Worm (Caenorhabditis elegans): ENCODE results near the gene gtap-1.

The gtap-1 gene

DNA sequence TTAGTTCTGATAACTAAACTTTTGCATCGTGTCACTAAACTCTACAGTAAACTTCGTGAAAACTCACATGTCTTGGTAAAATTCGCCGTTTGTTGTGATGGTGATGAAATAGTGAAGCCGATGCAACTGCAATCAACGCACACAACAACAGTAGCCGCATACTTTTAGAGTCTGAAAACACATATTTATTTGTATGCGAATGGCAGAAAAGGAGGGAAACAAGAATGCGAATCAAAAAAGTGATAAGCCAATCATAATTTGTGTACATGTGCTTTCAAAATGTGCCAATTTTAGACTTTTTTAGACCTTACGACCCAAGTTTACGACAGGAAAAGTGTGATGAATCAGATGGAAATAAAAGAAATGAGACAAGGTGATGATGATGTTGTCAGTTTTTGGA is 27.7 kb downstream of the gtap-1 start, which contains the start of gene K05F1.10:
TSS of gene K05F1.10 (minus strand) at position 171 of the 400 bp plus-strand sequence.
- TF ChIP-seq pha-4 (GFP tag; IDR thresholded peaks at IDR 0.05): no peak
- no peak for TF ChIP-seq pha-4 (tag; optimal IDR thresholded peaks at IDR 0.05)
- TF ChIP-seq lim-7 (GFP tag; IDR thresholded peaks at IDR 0.05): no peak
- TF ChIP-seq mdl-1 (tag; optimal IDR thresholded peaks at IDR 0.05): peak in 1 of 2 experiments; percentile 3
- TF ChIP-seq hlh-11 (tag; optimal IDR thresholded peaks at IDR 0.05): peak; percentile 38
- TF ChIP-seq jun-1 (tag; optimal IDR thresholded peaks at IDR 0.05): no peak
- peak; percentile 23 for TF ChIP-seq nhr-28 (tag; optimal IDR thresholded peaks at IDR 0.05)
- TF ChIP-seq daf-16 (GFP tag; optimal IDR thresholded peaks at IDR 0.05): no peak
- peak; percentile 88 for TF ChIP-seq daf-16 (tag; optimal IDR thresholded peaks at IDR 0.05)
- TF ChIP-seq ZK337.2 (GFP tag; IDR thresholded peaks at IDR 0.05): no peak
- TF ChIP-seq nhr-237 (tag; optimal IDR thresholded peaks at IDR 0.05): no peak
- no peak for TF ChIP-seq spr-3 (GFP tag; optimal IDR thresholded peaks at IDR 0.05)
- no peak for TF ChIP-seq Y75B8A.6 (GFP tag; IDR thresholded peaks at IDR 0.05)
- TF ChIP-seq ztf-11 (tag; optimal IDR thresholded peaks at IDR 0.05): no peak
- TF ChIP-seq zfp-2 (tag; optimal IDR thresholded peaks at IDR 0.05): no peak
- TF ChIP-seq nhr-11 (tag; optimal IDR thresholded peaks at IDR 0.05): no peak
- no peak for TF ChIP-seq duxl-1 (tag; optimal IDR thresholded peaks at IDR 0.05; ENCODE audit: poor library complexity)
- no peak for TF ChIP-seq daf-8 (GFP tag; IDR thresholded peaks at IDR 0.05)
- TF ChIP-seq dmd-9 (GFP tag; IDR thresholded peaks at IDR 0.05): no peak
- peak; percentile 46; the same call in 1 of the 2 replicates for TF ChIP-seq php-3 (GFP tag; IDR thresholded peaks at IDR 0.05)
- TF ChIP-seq T20F7.1 (GFP tag; optimal IDR thresholded peaks at IDR 0.05): no peak
- peak; percentile 45 for TF ChIP-seq hlh-30 (tag; optimal IDR thresholded peaks at IDR 0.05; ENCODE audit: insufficient read depth)
- TF ChIP-seq aha-1 (tag): no peak
- TF ChIP-seq dve-1 (tag; optimal IDR thresholded peaks at IDR 0.05; ENCODE audit: insufficient read depth): peak; percentile 4
- peak; percentile 19 for TF ChIP-seq pqm-1 (tag; optimal IDR thresholded peaks at IDR 0.05)
- no peak for TF ChIP-seq unc-39 (tag; optimal IDR thresholded peaks at IDR 0.05)
- no peak for TF ChIP-seq unc-62 (GFP tag; optimal IDR thresholded peaks at IDR 0.05 in 1 of 2)
- no peak for TF ChIP-seq unc-62 (tag; optimal IDR thresholded peaks at IDR 0.05)
- no peak for TF ChIP-seq ctbp-1 (GFP tag; IDR thresholded peaks at IDR 0.05)
- no peak for TF ChIP-seq ceh-82 (tag; optimal IDR thresholded peaks at IDR 0.05)
- TF ChIP-seq dmd-6 (GFP tag; IDR thresholded peaks at IDR 0.05): peak; percentile 46
- TF ChIP-seq vab-7 (GFP tag; IDR thresholded peaks at IDR 0.05): no peak
- no peak for TF ChIP-seq sdz-12 (GFP tag; optimal IDR thresholded peaks at IDR 0.05)
- TF ChIP-seq tra-1 (GFP tag; IDR thresholded peaks at IDR 0.05): no peak
- no peak for TF ChIP-seq D1046.2 (GFP tag; IDR thresholded peaks at IDR 0.05)
- TF ChIP-seq nhr-10 (tag; optimal IDR thresholded peaks at IDR 0.05): no peak
- TF ChIP-seq dmd-8 (GFP tag; IDR thresholded peaks at IDR 0.05): no peak
- TF ChIP-seq nhr-42 (GFP tag; IDR thresholded peaks at IDR 0.05): no peak

DNA sequence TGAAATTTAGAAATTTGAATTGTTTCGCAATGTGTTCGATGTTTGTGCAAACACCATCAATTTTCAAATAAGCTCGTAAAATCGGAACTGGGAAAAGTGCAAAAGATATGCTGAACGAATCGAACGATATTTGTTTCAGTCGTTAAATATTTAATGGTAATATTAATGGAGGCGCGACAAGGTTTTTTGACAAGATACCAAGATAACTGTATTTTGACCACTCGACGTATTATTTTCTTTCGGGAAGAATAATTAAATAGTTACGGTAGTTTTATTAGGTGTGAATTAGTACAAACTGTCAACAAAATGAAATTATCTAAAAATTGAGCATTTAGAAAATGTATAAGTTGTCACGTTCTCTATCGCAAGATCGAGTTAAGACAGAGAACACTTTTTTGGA is 28.7 kb downstream of the gtap-1 start:
- TF ChIP-seq ceh-44 (GFP tag; IDR thresholded peaks at IDR 0.05) (no peak), spr-3 (GFP tag; optimal IDR thresholded peaks at IDR 0.05) (no peak), daf-19 (GFP tag; conservative IDR thresholded peaks at IDR 0.05) (no peak), cey-2 (tag; optimal IDR thresholded peaks at IDR 0.05; ENCODE audit: borderline replicate concordance, insufficient read depth) (no peak), F37D6.2 (tag; optimal IDR thresholded peaks at IDR 0.05) (no peak), lin-39 (tag; optimal IDR thresholded peaks at IDR 0.05) (no peak), ceh-62 (tag; optimal IDR thresholded peaks at IDR 0.05) (no peak), ceh-20 (GFP tag; IDR thresholded peaks at IDR 0.05) (peak; percentile 22; the same call in 1 of the 2 replicates), zag-1 (tag; optimal IDR thresholded peaks at IDR 0.05) (no peak), duxl-1 (tag; optimal IDR thresholded peaks at IDR 0.05; ENCODE audit: poor library complexity) (no peak), nhr-10 (tag; optimal IDR thresholded peaks at IDR 0.05) (no peak), lin-29 (GFP tag; IDR thresholded peaks at IDR 0.05) (no peak), pqm-1 (tag; optimal IDR thresholded peaks at IDR 0.05) (peak; percentile 9), attf-4 (tag; optimal IDR thresholded peaks at IDR 0.05) (no peak), nhr-48 (tag; optimal IDR thresholded peaks at IDR 0.05) (no peak), T20F7.1 (GFP tag; optimal IDR thresholded peaks at IDR 0.05) (peak; percentile 41), php-3 (GFP tag; IDR thresholded peaks at IDR 0.05) (peak; percentile 96), fkh-10 (GFP tag; optimal IDR thresholded peaks at IDR 0.05) (no peak), Y48G9A.11 (GFP tag; IDR thresholded peaks at IDR 0.05) (no peak), lir-3 (tag; optimal IDR thresholded peaks at IDR 0.05) (no peak), mxl-3 (GFP tag; optimal IDR thresholded peaks at IDR 0.05) (no peak), skn-1 (tag; optimal IDR thresholded peaks at IDR 0.05) (no peak)
